Worm (Caenorhabditis elegans) whole organism, L1 larva: ENCODE measurements around the gene smg-9.

Experiments used
- C16A3.4 ChIP-seq: fragments of 150-350 bp; optimal IDR thresholded peaks from 2 replicates; lab custom pipeline; 2014; ENCODE audit warnings: missing biosample characterization, missing genetic modification characterization
- C34B4.2 ChIP-seq: sonication (generic microtip); optimal IDR thresholded peaks from 2 replicates; lab custom pipeline; 2017; ENCODE audit warnings: mild to moderate bottlenecking, missing genetic modification characterization, missing compliant biosample characterization
- Y116A8C.19 ChIP-seq: sonication (generic microtip); optimal IDR thresholded peaks from 2 replicates; lab custom pipeline; 2016; ENCODE audit warnings: missing compliant biosample characterization, missing genetic modification characterization, borderline replicate concordance
- alr-1 ChIP-seq: fragments of 200-800 bp; sonication (Bioruptor generic); optimal IDR thresholded peaks from 2 replicates; lab custom pipeline; 2018; ENCODE audit warnings: borderline replicate concordance, mild to moderate bottlenecking, missing genetic modification characterization, missing compliant biosample characterization
- ceh-8 ChIP-seq: fragments of 200-800 bp; sonication (Bioruptor generic); optimal IDR thresholded peaks from 2 replicates; lab custom pipeline; 2018; ENCODE audit warnings: mild to moderate bottlenecking, missing genetic modification characterization, moderate library complexity, missing compliant biosample characterization
- ceh-82 ChIP-seq, 3 experiments: fragments of 150-350 bp in 1 of 3; sonication (generic microtip) in 2 of 3; optimal IDR thresholded peaks; 2 replicates each; lab custom pipeline; 2014 to 2017; ENCODE audit warnings: missing biosample characterization in 3 of 3, missing genetic modification characterization in 3 of 3
- ces-1 ChIP-seq: fragments of 150-350 bp; optimal IDR thresholded peaks from 2 replicates; lab custom pipeline; 2014; ENCODE audit warnings: missing biosample characterization, missing genetic modification reagents, missing genetic modification characterization
- dpl-1 ChIP-seq, 3 experiments: fragments of 150-350 bp in 2 of 3; sonication (generic microtip) in 1 of 3; optimal IDR thresholded peaks; 2 replicates each; lab custom pipeline; 2014 to 2017; ENCODE audit warnings: missing biosample characterization in 3 of 3, missing genetic modification characterization in 3 of 3, missing genetic modification reagents in 3 of 3
- dsc-1 ChIP-seq: sonication (generic microtip); optimal IDR thresholded peaks from 2 replicates; lab custom pipeline; 2016; ENCODE audit warnings: mild to moderate bottlenecking, missing genetic modification characterization, missing compliant biosample characterization
- efl-1 ChIP-seq, 4 experiments: fragments of 150-350 bp; optimal IDR thresholded peaks in 3 of 4; peaks in 1 of 4; 1 replicate in 1 of 4; 2 replicates in 3 of 4; lab custom pipeline; 2014; ENCODE audit warnings: missing biosample characterization in 2 of 4, missing genetic modification characterization in 2 of 4, missing genetic modification reagents in 2 of 4
- egl-13 ChIP-seq: sonication (generic microtip); optimal IDR thresholded peaks from 2 replicates; lab custom pipeline; 2016; ENCODE audit warnings: missing genotype, missing genetic modification reagents, missing genetic modification characterization, missing compliant biosample characterization
- fkh-4 ChIP-seq: sonication (generic microtip); optimal IDR thresholded peaks from 2 replicates; lab custom pipeline; 2016; ENCODE audit warnings: missing compliant biosample characterization, missing genetic modification characterization, borderline replicate concordance
- fkh-8 ChIP-seq: sonication (generic microtip); optimal IDR thresholded peaks from 2 replicates; lab custom pipeline; 2016; ENCODE audit warnings: mild to moderate bottlenecking, missing genetic modification characterization, missing compliant biosample characterization
- hlh-4 ChIP-seq: sonication (generic microtip); optimal IDR thresholded peaks from 2 replicates; lab custom pipeline; 2016; ENCODE audit warnings: mild to moderate bottlenecking, missing genetic modification characterization, missing compliant biosample characterization
- isw-1 ChIP-seq: fragments of 200-800 bp; sonication (Bioruptor generic); IDR thresholded peaks from 2 replicates; pipeline ENCODE4 v1.3.6; 2022; ENCODE audit warnings: missing genetic modification characterization, missing compliant biosample characterization
- jun-1 ChIP-seq: fragments of 150-350 bp; optimal IDR thresholded peaks from 2 replicates; lab custom pipeline; 2014; ENCODE audit warnings: missing biosample characterization, missing genetic modification reagents, missing genetic modification characterization
- lin-14 ChIP-seq: fragments of 200-800 bp; sonication (Bioruptor generic); optimal IDR thresholded peaks from 2 replicates; lab custom pipeline; 2018; ENCODE audit warnings: mild to moderate bottlenecking, missing genetic modification characterization, moderate library complexity, missing compliant biosample characterization
- lin-35 ChIP-seq, 2 experiments: fragments of 150-350 bp; optimal IDR thresholded peaks; 2 replicates each; lab custom pipeline; 2014; ENCODE audit warnings: missing biosample characterization in 2 of 2, missing genetic modification characterization in 2 of 2, missing genetic modification reagents in 2 of 2
- lsy-2 ChIP-seq, 2 experiments: fragments of 150-350 bp; optimal IDR thresholded peaks; 2 replicates each; lab custom pipeline; 2014; ENCODE audit warnings: missing biosample characterization in 2 of 2, missing genetic modification characterization in 2 of 2
- mdl-1 ChIP-seq, 2 experiments: fragments of 150-350 bp; optimal IDR thresholded peaks; 2 replicates each; lab custom pipeline; 2014 to 2017; ENCODE audit warnings: missing biosample characterization in 2 of 2, missing genetic modification characterization in 2 of 2, inconsistent platforms in 1 of 2
- nhr-19 ChIP-seq: fragments of 200-800 bp; sonication (Bioruptor generic); conservative IDR thresholded peaks from 2 replicates; pipeline ENCODE4 v1.3.6; 2022; ENCODE audit warnings: missing genetic modification characterization, missing compliant biosample characterization
- nhr-20 ChIP-seq: sonication (generic microtip); optimal IDR thresholded peaks from 2 replicates; lab custom pipeline; 2016; ENCODE audit warnings: mild to moderate bottlenecking, missing genetic modification characterization, missing compliant biosample characterization
- nhr-47 ChIP-seq: sonication (generic microtip); optimal IDR thresholded peaks from 2 replicates; lab custom pipeline; 2016; ENCODE audit warnings: mild to moderate bottlenecking, missing genetic modification characterization, moderate library complexity, missing compliant biosample characterization
- nhr-71 ChIP-seq: sonication (generic microtip); optimal IDR thresholded peaks from 2 replicates; lab custom pipeline; 2016; ENCODE audit warnings: mild to moderate bottlenecking, missing genetic modification characterization, moderate library complexity, missing compliant biosample characterization
- nhr-77 ChIP-seq: fragments of 150-350 bp; optimal IDR thresholded peaks from 2 replicates; lab custom pipeline; 2014; ENCODE audit warnings: missing biosample characterization, missing genetic modification characterization
- nhr-84 ChIP-seq: sonication (generic microtip); optimal IDR thresholded peaks from 2 replicates; lab custom pipeline; 2017; ENCODE audit warnings: missing biosample characterization, missing genetic modification characterization
- nhr-85 ChIP-seq: sonication (generic microtip); peaks from one replicate; lab custom pipeline; 2016; ENCODE audit warnings: missing genetic modification characterization, inconsistent platforms, missing compliant biosample characterization
- nhr-90 ChIP-seq: sonication (generic microtip); optimal IDR thresholded peaks from 2 replicates; lab custom pipeline; 2016; ENCODE audit warnings: mild to moderate bottlenecking, missing genetic modification characterization, missing compliant biosample characterization; ENCODE audit not compliant: poor library complexity
- pag-3 ChIP-seq: sonication (generic microtip); optimal IDR thresholded peaks from 2 replicates; lab custom pipeline; 2017; ENCODE audit warnings: missing genetic modification characterization, mild to moderate bottlenecking, missing compliant biosample characterization, antibody characterized with exemption, borderline replicate concordance; ENCODE audit not compliant: insufficient read depth
- rnt-1 ChIP-seq: sonication (generic microtip); optimal IDR thresholded peaks from 2 replicates; lab custom pipeline; 2016; ENCODE audit warnings: mild to moderate bottlenecking, missing genetic modification characterization, moderate library complexity, missing compliant biosample characterization
- skn-1 ChIP-seq: fragments of 150-350 bp; optimal IDR thresholded peaks from 2 replicates; lab custom pipeline; 2014; ENCODE audit warnings: missing biosample characterization, missing genetic modification characterization
- snpc-4 ChIP-seq: fragments of 150-350 bp; optimal IDR thresholded peaks from 2 replicates; lab custom pipeline; 2014; ENCODE audit warnings: missing biosample characterization, missing genetic modification characterization
- snu-23 ChIP-seq: sonication (generic microtip); optimal IDR thresholded peaks from 2 replicates; lab custom pipeline; 2016; ENCODE audit warnings: missing genetic modification characterization, missing compliant biosample characterization
- swsn-7 ChIP-seq: sonication (generic microtip); optimal IDR thresholded peaks from 2 replicates; lab custom pipeline; 2016; ENCODE audit warnings: missing genetic modification characterization, missing compliant biosample characterization
- tbx-2 ChIP-seq: sonication (generic microtip); optimal IDR thresholded peaks from 2 replicates; lab custom pipeline; 2016; ENCODE audit warnings: missing genetic modification characterization, missing compliant biosample characterization
- unc-130 ChIP-seq: fragments of 150-350 bp; optimal IDR thresholded peaks from 2 replicates; lab custom pipeline; 2017; ENCODE audit warnings: missing biosample characterization, missing genetic modification characterization, inconsistent platforms
- unc-86 ChIP-seq: sonication (generic microtip); optimal IDR thresholded peaks from 2 replicates; lab custom pipeline; 2016; ENCODE audit warnings: missing genetic modification characterization, missing compliant biosample characterization
- xbp-1 ChIP-seq: sonication (generic microtip); optimal IDR thresholded peaks from 2 replicates; lab custom pipeline; 2016; ENCODE audit warnings: missing genetic modification characterization, missing compliant biosample characterization
- ztf-11 ChIP-seq, 2 experiments: sonication (generic microtip); optimal IDR thresholded peaks; 2 replicates each; lab custom pipeline; 2016 to 2017; ENCODE audit warnings: missing genetic modification characterization in 2 of 2, missing biosample characterization in 1 of 2, missing compliant biosample characterization in 1 of 2

Gene smg-9

DNA sequence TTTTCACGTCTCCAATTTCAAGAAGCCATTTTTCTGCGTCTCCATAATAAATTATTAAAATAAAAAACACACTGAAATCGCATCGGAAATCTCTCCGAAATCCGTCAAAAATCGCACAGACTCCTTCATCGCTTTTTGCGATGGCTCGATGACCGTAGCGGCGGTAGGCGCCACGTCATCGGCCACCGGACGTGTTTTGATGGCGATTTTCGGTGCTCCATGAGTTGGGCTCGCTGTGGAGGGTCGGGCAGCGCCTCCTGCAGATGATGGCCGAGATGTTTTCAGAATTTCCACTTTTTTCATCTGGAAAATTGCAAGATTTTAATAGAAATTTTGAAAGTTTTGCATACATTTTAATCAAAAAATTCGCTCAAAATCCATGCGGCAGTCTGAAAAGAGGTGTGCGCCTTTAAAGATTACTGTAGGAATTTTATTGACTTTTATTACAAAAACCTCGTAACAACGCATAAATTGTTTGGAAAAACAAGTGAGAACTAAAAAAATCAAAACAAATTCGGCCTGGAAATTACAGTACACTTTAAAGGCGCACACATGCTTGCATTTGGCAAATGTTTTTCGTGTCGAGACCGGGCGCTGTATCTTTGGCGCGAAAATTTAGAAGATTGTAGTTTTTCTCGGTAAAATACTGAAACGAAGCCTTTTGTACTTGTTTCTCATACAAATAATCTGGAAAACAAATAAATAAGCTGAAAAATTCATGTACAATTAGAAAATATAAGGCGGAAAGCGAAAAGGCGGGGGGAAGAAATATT, at the start of gene smg-9:
TSS of gene smg-9 (minus strand) at position 663 of the 773 bp plus-strand sequence.
- TF ChIP-seq efl-1 (optimal IDR thresholded peaks at IDR 0.05; lab: Kevin White, UChicago), result no peak
- peak in 1 of 2 experiments; percentile 46 for TF ChIP-seq efl-1 (GFP tag; optimal IDR thresholded peaks at IDR 0.05 in 1 of 2; lab: Kevin White, UChicago)
- TF ChIP-seq unc-130 (tag; lab: Kevin White, UChicago), result no peak

DNA sequence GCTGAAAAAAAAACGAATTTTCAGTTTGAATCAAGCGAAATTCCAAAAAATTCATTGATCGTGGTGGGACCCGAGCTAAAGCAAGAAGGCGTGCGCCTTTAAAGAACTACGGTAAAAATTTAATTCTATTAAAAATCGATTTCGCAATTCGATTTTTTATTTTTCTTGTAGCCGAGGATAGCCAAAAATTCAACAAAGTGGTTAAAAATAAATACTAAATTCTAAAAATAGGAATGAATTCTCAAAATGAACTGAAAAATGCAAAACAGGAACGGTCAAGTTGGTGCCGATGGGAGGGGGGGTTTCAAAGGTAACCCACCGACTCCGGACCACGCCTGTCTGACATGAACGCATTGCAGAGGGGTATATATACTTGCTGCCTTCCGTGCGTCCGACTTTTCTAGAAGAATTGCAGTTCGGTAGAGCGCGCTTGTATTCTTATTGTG, 48.5 kb upstream of the smg-9 start:
- TF ChIP-seq lin-35 (GFP tag; optimal IDR thresholded peaks at IDR 0.05; lab: Kevin White, UChicago) (peak in 1 of 2 experiments; percentile 29), rnt-1 (tag; lab: Kevin White, UChicago) (peak; percentile 62), lsy-2 (tag; optimal IDR thresholded peaks at IDR 0.05; lab: Kevin White, UChicago) (peak; percentile 22 to 50), nhr-85 (tag; lab: Kevin White, UChicago) (no peak), unc-130 (tag; lab: Kevin White, UChicago) (peak; percentile 12), nhr-19 (peak; percentile 53), xbp-1 (tag; lab: Kevin White, UChicago) (peak; percentile 34), unc-86 (tag; lab: Kevin White, UChicago) (peak; percentile 22), snpc-4 (tag; lab: Kevin White, UChicago) (peak; percentile 96), skn-1 (tag; lab: Kevin White, UChicago) (peak; percentile 26), hlh-4 (tag; lab: Kevin White, UChicago) (no peak), snu-23 (peak; percentile 50), nhr-20 (tag; lab: Kevin White, UChicago) (peak; percentile 45), Y116A8C.19 (no peak), nhr-84 (tag; lab: Kevin White, UChicago) (no peak), ces-1 (GFP tag; lab: Kevin White, UChicago) (no peak), fkh-8 (tag; lab: Kevin White, UChicago) (peak; percentile 44), dsc-1 (tag; lab: Kevin White, UChicago) (peak; percentile 33), nhr-77 (tag; lab: Kevin White, UChicago) (no peak), lin-14 (peak; percentile 34), pag-3 (tag; lab: Kevin White, UChicago) (no peak), mdl-1 (tag; optimal IDR thresholded peaks at IDR 0.05; lab: Kevin White, UChicago) (no peak), egl-13 (peak; percentile 3), jun-1 (no peak), ceh-8 (GFP tag; lab: Kevin White, UChicago) (no peak), nhr-90 (tag; lab: Kevin White, UChicago) (peak; percentile 23), ztf-11 (tag; optimal IDR thresholded peaks at IDR 0.05; lab: Kevin White, UChicago) (no peak), nhr-47 (tag; lab: Kevin White, UChicago) (peak; percentile 59), tbx-2 (tag; lab: Kevin White, UChicago) (peak; percentile 14), swsn-7 (tag; lab: Kevin White, UChicago) (peak; percentile 58), C34B4.2 (tag; lab: Kevin White, UChicago) (no peak), dpl-1 (GFP tag; optimal IDR thresholded peaks at IDR 0.05; lab: Kevin White, UChicago) (peak; percentile 10 to 33 (median 29)), ceh-82 (tag; optimal IDR thresholded peaks at IDR 0.05; lab: Kevin White, UChicago) (peak in 1 of 3 experiments; percentile 8), nhr-71 (tag; lab: Kevin White, UChicago) (peak; percentile 63), alr-1 (tag; lab: Kevin White, UChicago) (no peak), efl-1 (optimal IDR thresholded peaks at IDR 0.05; lab: Kevin White, UChicago) (peak; percentile 14 to 45), efl-1 (GFP tag; optimal IDR thresholded peaks at IDR 0.05 in 1 of 2; lab: Kevin White, UChicago) (peak; percentile 22 to 94), fkh-4 (tag; lab: Kevin White, UChicago) (no peak), C16A3.4 (tag; lab: Kevin White, UChicago) (peak; percentile 19), isw-1 (GFP tag; lab: Robert Waterston, UW) (peak; percentile 5; the same call in 1 of the 2 replicates)
